Worm (Caenorhabditis elegans) whole organism, L3 larva: ENCODE data around the gene bbs-2.

Experiments used
- ama-1 ChIP-seq: fragments of 150-350 bp; optimal IDR thresholded peaks from 2 replicates; lab custom pipeline; 2018
- ceh-16 ChIP-seq: sonication (generic microtip); optimal IDR thresholded peaks from 2 replicates; lab custom pipeline; 2017; ENCODE audit warnings: missing biosample characterization, missing genetic modification characterization
- ceh-28 ChIP-seq: fragments of 150-350 bp; optimal IDR thresholded peaks from 2 replicates; lab custom pipeline; 2014; ENCODE audit warnings: missing biosample characterization, missing genetic modification reagents, missing genetic modification characterization
- ceh-9 ChIP-seq: sonication (generic microtip); optimal IDR thresholded peaks from 2 replicates; lab custom pipeline; 2018; ENCODE audit warnings: missing biosample characterization, missing genetic modification characterization
- daf-12 ChIP-seq: fragments of 150-350 bp; optimal IDR thresholded peaks from 2 replicates; lab custom pipeline; 2014; ENCODE audit warnings: missing biosample characterization, missing genetic modification reagents, missing genetic modification characterization
- egl-5 ChIP-seq: fragments of 150-350 bp; optimal IDR thresholded peaks from 2 replicates; lab custom pipeline; 2017; ENCODE audit warnings: missing biosample characterization, missing genetic modification reagents, missing genetic modification characterization, inconsistent platforms
- elt-2 ChIP-seq: sonication (generic microtip); optimal IDR thresholded peaks from 2 replicates; lab custom pipeline; 2016; ENCODE audit warnings: missing genetic modification reagents, mild to moderate bottlenecking, missing genetic modification characterization, missing compliant biosample characterization
- elt-3 ChIP-seq, 3 experiments: fragments of 150-350 bp in 1 of 3; sonication (generic microtip) in 2 of 3; optimal IDR thresholded peaks; 2 replicates in 2 of 3; 4 replicates in 1 of 3; lab custom pipeline; 2014 to 2017; ENCODE audit warnings: missing biosample characterization in 3 of 3, missing genetic modification characterization in 3 of 3
- eor-1 ChIP-seq, 2 experiments: fragments of 150-350 bp; optimal IDR thresholded peaks; 2 replicates each; lab custom pipeline; 2014 to 2018; ENCODE audit warnings: missing biosample characterization in 2 of 2, missing genetic modification characterization in 2 of 2
- fkh-2 ChIP-seq: fragments of 150-350 bp; optimal IDR thresholded peaks from 2 replicates; lab custom pipeline; 2014; ENCODE audit warnings: missing biosample characterization, missing genetic modification reagents, missing genetic modification characterization
- fos-1 ChIP-seq: fragments of 150-350 bp; optimal IDR thresholded peaks from 2 replicates; lab custom pipeline; 2014; ENCODE audit warnings: missing biosample characterization, missing genetic modification characterization
- hmg-11 ChIP-seq: sonication (generic microtip); optimal IDR thresholded peaks from 2 replicates; lab custom pipeline; 2016; ENCODE audit warnings: missing genetic modification characterization, missing compliant biosample characterization
- jun-1 ChIP-seq: fragments of 150-350 bp; optimal IDR thresholded peaks from 2 replicates; lab custom pipeline; 2014; ENCODE audit warnings: missing biosample characterization, missing genetic modification reagents, missing genetic modification characterization
- lin-15B ChIP-seq: fragments of 150-350 bp; optimal IDR thresholded peaks from 2 replicates; lab custom pipeline; 2014; ENCODE audit warnings: missing biosample characterization, missing genetic modification characterization
- lin-39 ChIP-seq: fragments of 150-350 bp; optimal IDR thresholded peaks from 2 replicates; lab custom pipeline; 2018; ENCODE audit warnings: missing biosample characterization, missing genetic modification reagents, missing genetic modification characterization
- lsy-12 ChIP-seq: sonication (generic microtip); optimal IDR thresholded peaks from 2 replicates; lab custom pipeline; 2016; ENCODE audit warnings: mild to moderate bottlenecking, missing genetic modification characterization, missing compliant biosample characterization
- mdl-1 ChIP-seq: fragments of 150-350 bp; optimal IDR thresholded peaks from 2 replicates; lab custom pipeline; 2014; ENCODE audit warnings: missing biosample characterization, missing genetic modification characterization
- mml-1 ChIP-seq: fragments of 150-350 bp; sonication (generic microtip); optimal IDR thresholded peaks from 3 replicates; lab custom pipeline; 2014; ENCODE audit warnings: missing biosample characterization, missing genetic modification characterization
- nfya-1 ChIP-seq: sonication (generic microtip); optimal IDR thresholded peaks from 2 replicates; lab custom pipeline; 2017; ENCODE audit warnings: missing genetic modification characterization, mild to moderate bottlenecking, missing compliant biosample characterization, antibody characterized with exemption, moderate library complexity; ENCODE audit not compliant: insufficient read depth
- nhr-11 ChIP-seq: fragments of 150-350 bp; optimal IDR thresholded peaks from 2 replicates; lab custom pipeline; 2014; ENCODE audit warnings: missing biosample characterization, missing genetic modification characterization
- nhr-12 ChIP-seq: fragments of 150-350 bp; optimal IDR thresholded peaks from 2 replicates; lab custom pipeline; 2014; ENCODE audit warnings: missing biosample characterization, missing genetic modification characterization
- nhr-23 ChIP-seq: fragments of 150-350 bp; optimal IDR thresholded peaks from 2 replicates; lab custom pipeline; 2014; ENCODE audit warnings: missing biosample characterization, missing genetic modification reagents, missing genetic modification characterization
- nhr-237 ChIP-seq: fragments of 150-350 bp; optimal IDR thresholded peaks from 2 replicates; lab custom pipeline; 2014; ENCODE audit warnings: missing biosample characterization, missing genetic modification characterization
- nhr-25 ChIP-seq: sonication (generic microtip); optimal IDR thresholded peaks from 2 replicates; lab custom pipeline; 2017; ENCODE audit warnings: missing biosample characterization, missing genetic modification characterization
- nhr-28 ChIP-seq: fragments of 150-350 bp; optimal IDR thresholded peaks from 2 replicates; lab custom pipeline; 2014; ENCODE audit warnings: missing biosample characterization, missing genetic modification characterization
- nhr-43 ChIP-seq: sonication (generic microtip); optimal IDR thresholded peaks from 2 replicates; lab custom pipeline; 2016; ENCODE audit warnings: mild to moderate bottlenecking, missing genetic modification characterization, missing compliant biosample characterization; ENCODE audit not compliant: poor library complexity, severe bottlenecking
- nhr-67 ChIP-seq: fragments of 150-350 bp; optimal IDR thresholded peaks from 2 replicates; lab custom pipeline; 2014; ENCODE audit warnings: missing biosample characterization, missing genetic modification characterization
- nhr-76 ChIP-seq: fragments of 150-350 bp; sonication (generic microtip); optimal IDR thresholded peaks from 5 replicates; lab custom pipeline; 2014; ENCODE audit warnings: missing biosample characterization, missing genetic modification characterization
- pha-4 ChIP-seq: fragments of 150-350 bp; optimal IDR thresholded peaks from 2 replicates; lab custom pipeline; 2014; ENCODE audit warnings: missing biosample characterization, missing genetic modification reagents, missing genetic modification characterization
- pqm-1 ChIP-seq: fragments of 150-350 bp; optimal IDR thresholded peaks from 2 replicates; lab custom pipeline; 2017; ENCODE audit warnings: missing biosample characterization, missing genetic modification characterization, inconsistent platforms
- sea-2 ChIP-seq: fragments of 150-350 bp; sonication (generic microtip); optimal IDR thresholded peaks from 4 replicates; lab custom pipeline; 2014; ENCODE audit warnings: missing biosample characterization, missing genetic modification reagents, missing genetic modification characterization
- skn-1 ChIP-seq: fragments of 150-350 bp; optimal IDR thresholded peaks from 2 replicates; lab custom pipeline; 2014; ENCODE audit warnings: missing biosample characterization, missing genetic modification characterization
- tbx-2 ChIP-seq: sonication (generic microtip); optimal IDR thresholded peaks from 2 replicates; lab custom pipeline; 2016; ENCODE audit warnings: mild to moderate bottlenecking, missing genetic modification characterization, missing compliant biosample characterization
- unc-39 ChIP-seq: sonication (generic microtip); optimal IDR thresholded peaks from 4 replicates; lab custom pipeline; 2017; ENCODE audit warnings: missing biosample characterization, missing genetic modification characterization
- unc-62 ChIP-seq: fragments of 150-350 bp; sonication (generic microtip); optimal IDR thresholded peaks from 4 replicates; lab custom pipeline; 2014; ENCODE audit warnings: missing biosample characterization, missing genetic modification reagents, missing genetic modification characterization
- zag-1 ChIP-seq: fragments of 150-350 bp; optimal IDR thresholded peaks from 2 replicates; lab custom pipeline; 2014; ENCODE audit warnings: missing biosample characterization, missing genetic modification characterization
- ztf-11 ChIP-seq: fragments of 150-350 bp; optimal IDR thresholded peaks from 2 replicates; lab custom pipeline; 2014; ENCODE audit warnings: missing biosample characterization, missing genetic modification characterization
- ztf-4 ChIP-seq: fragments of 150-350 bp; optimal IDR thresholded peaks from 2 replicates; lab custom pipeline; 2014; ENCODE audit warnings: missing biosample characterization, missing genetic modification characterization

The bbs-2 gene

DNA sequence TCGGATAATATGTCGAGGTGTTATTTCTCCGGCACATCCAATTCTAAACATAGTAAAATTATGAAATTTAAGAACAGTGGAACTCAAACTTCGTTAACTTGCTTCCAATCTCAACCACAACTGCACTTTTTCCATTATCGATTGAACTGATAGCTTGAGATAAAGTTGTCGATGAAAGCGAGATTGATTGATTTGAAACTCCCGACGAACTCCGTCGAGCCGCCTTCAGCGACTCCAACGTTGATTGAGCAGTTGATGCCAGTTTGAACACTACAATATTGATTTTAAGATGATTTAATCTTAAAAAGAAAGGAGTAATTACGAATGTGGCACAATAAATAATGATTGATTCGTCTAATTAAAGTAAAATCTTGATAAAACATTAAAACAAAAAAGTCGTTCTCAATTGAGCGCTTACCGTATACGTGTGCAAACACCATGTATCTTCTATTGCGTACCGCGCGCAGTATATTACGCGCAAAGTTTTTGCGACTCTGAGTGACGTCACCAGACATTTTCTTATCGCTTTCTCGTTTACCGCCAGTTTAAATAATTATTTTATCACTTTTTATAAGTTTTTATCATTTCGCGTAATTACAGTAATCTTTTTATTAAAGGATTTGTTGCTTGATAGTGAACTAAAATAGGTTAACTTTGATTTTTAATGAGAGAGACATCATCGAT lies 31.5 kb upstream of the bbs-2 start, which contains the start of gene arp-11 (continued):
- no peak for TF ChIP-seq skn-1 (tag; lab: Kevin White, UChicago)
- TF ChIP-seq unc-39 (tag; lab: Kevin White, UChicago), result no peak
- no peak for TF ChIP-seq fos-1
- TF ChIP-seq nhr-237 (tag; lab: Kevin White, UChicago), result no peak
- TF ChIP-seq pha-4, result peak; percentile 92
- TF ChIP-seq pqm-1 (tag; lab: Kevin White, UChicago), result peak; percentile 84
- TF ChIP-seq nhr-67 (tag; lab: Kevin White, UChicago), result no peak
- TF ChIP-seq, all 47 proteins: peak for 14

DNA sequence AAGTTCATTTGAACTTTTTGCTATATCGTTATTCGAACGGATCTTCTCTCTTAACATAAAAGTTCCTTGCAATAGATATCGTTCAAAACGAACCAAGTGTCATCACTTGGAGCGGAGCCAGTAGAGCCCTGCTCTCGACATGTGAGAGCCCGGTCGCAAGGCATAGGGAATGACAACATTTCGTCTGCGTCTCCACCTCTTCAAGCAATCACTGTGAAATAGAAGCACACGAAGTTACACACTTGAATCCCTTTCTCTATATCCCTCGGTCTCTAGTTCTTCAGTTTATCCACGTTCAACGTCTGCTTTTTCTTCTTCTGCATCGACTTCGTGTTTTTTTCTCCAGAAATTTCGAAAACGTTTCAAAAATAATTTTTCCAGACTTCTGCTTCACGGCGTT lies 30.5 kb upstream of the bbs-2 start, which contains the start of gene C49H3.6:
Gene C49H3.6, plus strand, starts transcription at position 380 of the 400 bp plus-strand sequence.
- TF ChIP-seq unc-62 (GFP tag; lab: Kevin White, UChicago) (no peak), hmg-11 (tag; lab: Kevin White, UChicago) (peak; percentile 56), nfya-1 (peak; percentile 68), lin-39 (peak; percentile 25), fos-1 (no peak), skn-1 (tag; lab: Kevin White, UChicago) (peak; percentile 4), pha-4 (peak; percentile 0), lin-15B (tag; lab: Kevin White, UChicago) (peak; percentile 34)
- TF ChIP-seq, all 47 proteins: peak for 6

DNA sequence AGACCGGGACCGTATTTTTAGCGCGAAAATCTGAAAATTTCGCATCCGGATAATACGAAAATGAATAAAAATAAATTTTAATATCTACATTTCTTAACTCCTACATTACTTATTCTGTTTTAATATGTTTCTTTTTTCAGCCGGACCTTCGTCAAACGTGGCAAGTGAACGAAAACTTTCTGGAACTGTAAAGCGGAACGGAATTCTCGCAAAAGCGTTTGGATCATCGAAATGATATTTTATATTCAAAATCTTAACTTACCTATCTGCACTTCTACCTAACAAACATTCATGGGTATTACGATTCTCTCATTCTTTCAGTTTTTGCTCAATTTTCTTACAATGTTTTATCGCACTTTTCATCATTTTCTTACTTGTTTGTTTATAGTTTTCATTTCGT lies 27.2 kb upstream of the bbs-2 start:
- TF ChIP-seq nhr-43 (tag; lab: Kevin White, UChicago) (no peak), nhr-12 (tag; lab: Kevin White, UChicago) (no peak), egl-5 (tag; lab: Kevin White, UChicago) (no peak), zag-1 (tag; lab: Kevin White, UChicago) (no peak), elt-3 (tag; optimal IDR thresholded peaks at IDR 0.05; lab: Kevin White, UChicago) (no peak), nfya-1 (no peak), nhr-25 (tag; lab: Kevin White, UChicago) (no peak), nhr-11 (tag; lab: Kevin White, UChicago) (no peak), nhr-23 (tag; lab: Kevin White, UChicago) (no peak), jun-1 (tag; lab: Kevin White, UChicago) (no peak), lin-15B (tag; lab: Kevin White, UChicago) (no peak), ztf-11 (tag; lab: Kevin White, UChicago) (no peak), unc-62 (GFP tag; lab: Kevin White, UChicago) (no peak), ceh-16 (tag; lab: Kevin White, UChicago) (no peak), ceh-28 (tag; lab: Kevin White, UChicago) (no peak), mdl-1 (tag; lab: Kevin White, UChicago) (no peak)

DNA sequence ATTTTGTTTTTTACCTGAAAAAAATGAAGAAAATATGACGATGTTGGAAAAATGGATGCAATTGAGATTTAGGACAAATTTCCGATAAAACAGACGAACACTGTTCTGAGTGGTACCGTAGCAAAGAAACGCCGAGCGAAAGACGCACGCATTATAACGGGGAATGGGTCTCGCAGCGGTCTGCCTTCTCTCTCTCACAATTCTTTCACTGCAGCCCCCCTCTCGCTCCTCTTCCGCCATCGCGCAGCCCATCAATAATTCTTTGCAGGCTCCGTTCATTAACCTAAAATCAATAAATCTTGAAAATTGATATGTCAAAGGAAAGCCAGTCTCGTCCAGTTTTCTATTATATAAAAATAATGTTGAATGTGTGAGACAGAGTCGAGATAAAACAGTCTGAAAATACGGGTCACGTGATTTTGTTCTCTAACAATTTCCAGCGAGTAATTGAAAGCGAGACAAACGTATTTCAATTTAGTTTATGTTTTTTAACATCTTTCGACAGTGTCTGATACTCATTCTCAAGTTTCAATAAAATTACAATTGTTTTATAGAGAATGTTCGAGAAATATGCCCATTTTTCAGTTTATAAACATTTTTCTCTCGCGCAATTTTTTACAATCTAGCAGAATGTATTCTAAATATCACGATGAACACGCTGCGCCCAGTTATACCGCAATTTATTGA lies 24.2 kb upstream of the bbs-2 start:
- TF ChIP-seq hmg-11 (tag; lab: Kevin White, UChicago), result peak; percentile 28
- no peak for TF ChIP-seq elt-3 (tag; optimal IDR thresholded peaks at IDR 0.05; lab: Kevin White, UChicago)
- TF ChIP-seq nfya-1, result peak; percentile 35
- peak; percentile 22 for TF ChIP-seq ama-1 (lab: Kevin White, UChicago)
- TF ChIP-seq elt-2 (tag; lab: Kevin White, UChicago), result peak; percentile 22
- no peak for TF ChIP-seq eor-1 (tag; optimal IDR thresholded peaks at IDR 0.05; lab: Kevin White, UChicago)
- TF ChIP-seq lin-15B (tag; lab: Kevin White, UChicago), result peak; percentile 1
- TF ChIP-seq pha-4, result peak; percentile 35
- TF ChIP-seq lin-39, result peak; percentile 73
- TF ChIP-seq fos-1, result no peak
- TF ChIP-seq tbx-2 (tag; lab: Kevin White, UChicago), result no peak

DNA sequence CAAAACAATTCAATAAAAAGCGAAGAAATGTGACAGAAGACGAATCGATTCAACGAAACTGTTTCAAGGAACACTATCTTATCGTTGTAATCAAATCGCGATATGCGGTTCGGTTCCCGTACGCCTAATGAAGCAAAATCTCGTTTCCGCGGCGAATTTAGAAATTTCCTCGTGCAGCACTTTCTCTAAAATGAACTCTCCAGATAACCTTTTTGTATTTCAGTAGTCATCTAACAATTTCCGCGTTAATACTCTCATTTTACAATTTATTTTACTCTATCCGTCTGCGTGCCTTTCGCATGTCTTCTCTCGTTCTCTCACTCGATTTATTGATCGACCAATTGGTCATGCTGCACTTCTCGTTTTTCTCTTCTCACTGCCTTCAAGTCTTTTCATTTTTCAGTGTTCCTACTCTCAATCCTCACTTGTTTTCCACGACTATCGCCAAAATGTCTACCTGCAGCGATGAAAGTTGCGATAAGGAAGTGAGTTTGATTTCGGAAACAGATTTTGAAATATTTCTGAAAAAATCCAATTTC lies 23.6 kb upstream of the bbs-2 start, which contains the start of the genes npp-27 and ntl-4:
Gene npp-27, minus strand, starts transcription at position 51 of the 539 bp plus-strand sequence.
Gene ntl-4, plus strand, starts transcription at position 379 of the 539 bp plus-strand sequence.
- TF ChIP-seq tbx-2 (tag; lab: Kevin White, UChicago) (no peak), lin-39 (no peak), nhr-43 (tag; lab: Kevin White, UChicago) (no peak), mml-1 (tag; lab: Kevin White, UChicago) (no peak), ztf-11 (tag; lab: Kevin White, UChicago) (no peak), ceh-16 (tag; lab: Kevin White, UChicago) (no peak), lin-15B (tag; lab: Kevin White, UChicago) (no peak), unc-62 (GFP tag; lab: Kevin White, UChicago) (no peak), pha-4 (peak; percentile 25), ztf-4 (no peak), nhr-23 (tag; lab: Kevin White, UChicago) (no peak), lsy-12 (tag; lab: Kevin White, UChicago) (no peak), nhr-28 (tag; lab: Kevin White, UChicago) (no peak), daf-12 (tag; lab: Kevin White, UChicago) (no peak), pqm-1 (tag; lab: Kevin White, UChicago) (no peak), skn-1 (tag; lab: Kevin White, UChicago) (no peak), fkh-2 (tag; lab: Kevin White, UChicago) (no peak), nhr-76 (tag; lab: Kevin White, UChicago) (no peak), nfya-1 (peak; percentile 36), sea-2 (GFP tag; lab: Kevin White, UChicago) (no peak), unc-39 (tag; lab: Kevin White, UChicago) (no peak), ama-1 (lab: Kevin White, UChicago) (peak; percentile 83), ceh-9 (tag; lab: Kevin White, UChicago) (no peak), elt-3 (tag; optimal IDR thresholded peaks at IDR 0.05; lab: Kevin White, UChicago) (no peak), ceh-28 (tag; lab: Kevin White, UChicago) (peak; percentile 58)
